Worm (Caenorhabditis elegans) whole organism, mixed stage, embryonic: ENCODE data around the gene pqn-41.

Experiments used
- M03D4.4 ChIP-seq: sonication (generic microtip); optimal IDR thresholded peaks from 2 replicates; lab custom pipeline; 2017; ENCODE audit warnings: mild to moderate bottlenecking, missing genetic modification characterization, missing compliant biosample characterization
- bed-3 ChIP-seq: fragments of 200-800 bp; sonication (Bioruptor generic); optimal IDR thresholded peaks from 3 replicates; lab custom pipeline; 2018; ENCODE audit warnings: mild to moderate bottlenecking, missing genetic modification characterization, moderate library complexity, missing compliant biosample characterization
- blmp-1 ChIP-seq: fragments of 150-350 bp; optimal IDR thresholded peaks from 2 replicates; lab custom pipeline; 2014; ENCODE audit warnings: missing biosample characterization, missing genetic modification characterization
- ceh-39 ChIP-seq: fragments of 150-350 bp; optimal IDR thresholded peaks from 2 replicates; lab custom pipeline; 2014; ENCODE audit warnings: missing biosample characterization, missing genetic modification characterization
- ceh-43 ChIP-seq: fragments of 200-800 bp; sonication (Bioruptor generic); optimal IDR thresholded peaks from 2 replicates; lab custom pipeline; 2018; ENCODE audit warnings: mild to moderate bottlenecking, missing genetic modification characterization, moderate library complexity, missing compliant biosample characterization
- ceh-83 ChIP-seq: fragments of 200-800 bp; sonication (Bioruptor generic); optimal IDR thresholded peaks from 2 replicates; lab custom pipeline; 2018; ENCODE audit warnings: mild to moderate bottlenecking, missing genetic modification characterization, missing compliant biosample characterization
- ces-1 ChIP-seq: fragments of 150-350 bp; optimal IDR thresholded peaks from 2 replicates; lab custom pipeline; 2014; ENCODE audit warnings: missing biosample characterization, missing genetic modification reagents, missing genetic modification characterization
- cnd-1 ChIP-seq: fragments of 200-800 bp; sonication (Bioruptor generic); optimal IDR thresholded peaks from 2 replicates; lab custom pipeline; 2018; ENCODE audit warnings: mild to moderate bottlenecking, missing genetic modification characterization, missing compliant biosample characterization
- drap-1 ChIP-seq: fragments of 200-800 bp; sonication (Bioruptor generic); optimal IDR thresholded peaks from 3 replicates; lab custom pipeline; 2018; ENCODE audit warnings: mild to moderate bottlenecking, missing genetic modification characterization, missing compliant biosample characterization
- elt-1 ChIP-seq: sonication (generic microtip); optimal IDR thresholded peaks from 2 replicates; lab custom pipeline; 2017; ENCODE audit warnings: missing genetic modification characterization, mild to moderate bottlenecking, missing compliant biosample characterization, antibody characterized with exemption, moderate library complexity, borderline replicate concordance; ENCODE audit not compliant: insufficient read depth
- elt-3 ChIP-seq: fragments of 150-350 bp; optimal IDR thresholded peaks from 2 replicates; lab custom pipeline; 2014; ENCODE audit warnings: missing biosample characterization, missing genetic modification characterization
- flh-1 ChIP-seq: fragments of 200-800 bp; sonication (Bioruptor generic); optimal IDR thresholded peaks from 2 replicates; lab custom pipeline; 2018; ENCODE audit warnings: mild to moderate bottlenecking, missing genetic modification characterization, moderate library complexity, missing compliant biosample characterization
- hlh-1 ChIP-seq: fragments of 150-350 bp; optimal IDR thresholded peaks from 2 replicates; lab custom pipeline; 2014; ENCODE audit warnings: missing biosample characterization, missing genetic modification reagents, missing genetic modification characterization
- lin-13 ChIP-seq: fragments of 150-350 bp; optimal IDR thresholded peaks from 2 replicates; lab custom pipeline; 2014; ENCODE audit warnings: missing biosample characterization, missing genetic modification characterization
- lin-32 ChIP-seq: fragments of 200-800 bp; sonication (Bioruptor generic); optimal IDR thresholded peaks from 2 replicates; lab custom pipeline; 2018; ENCODE audit warnings: mild to moderate bottlenecking, missing genetic modification characterization, missing compliant biosample characterization
- lsy-2 ChIP-seq: fragments of 150-350 bp; optimal IDR thresholded peaks from 2 replicates; lab custom pipeline; 2014; ENCODE audit warnings: missing biosample characterization, missing genetic modification characterization
- mab-5 ChIP-seq: fragments of 150-350 bp; optimal IDR thresholded peaks from 2 replicates; lab custom pipeline; 2014; ENCODE audit warnings: missing biosample characterization, missing genetic modification characterization
- mep-1 ChIP-seq: fragments of 150-350 bp; optimal IDR thresholded peaks from 2 replicates; lab custom pipeline; 2017; ENCODE audit warnings: missing biosample characterization, missing genetic modification reagents, missing genetic modification characterization, inconsistent platforms
- mls-2 ChIP-seq: sonication (generic microtip); optimal IDR thresholded peaks from 2 replicates; lab custom pipeline; 2016; ENCODE audit warnings: mild to moderate bottlenecking, missing genetic modification characterization, moderate library complexity, missing compliant biosample characterization
- nhr-12 ChIP-seq: fragments of 150-350 bp; optimal IDR thresholded peaks from 2 replicates; lab custom pipeline; 2014; ENCODE audit warnings: missing biosample characterization, missing genetic modification characterization
- nhr-2 ChIP-seq: fragments of 150-350 bp; optimal IDR thresholded peaks from 2 replicates; lab custom pipeline; 2014; ENCODE audit warnings: missing biosample characterization, missing genetic modification characterization
- nhr-237 ChIP-seq: fragments of 150-350 bp; optimal IDR thresholded peaks from 2 replicates; lab custom pipeline; 2014; ENCODE audit warnings: missing biosample characterization, missing genetic modification characterization
- nhr-28 ChIP-seq: fragments of 150-350 bp; optimal IDR thresholded peaks from 2 replicates; lab custom pipeline; 2014; ENCODE audit warnings: missing biosample characterization, missing genetic modification characterization
- pha-4 ChIP-seq: fragments of 150-350 bp; optimal IDR thresholded peaks from 2 replicates; lab custom pipeline; 2018; ENCODE audit warnings: missing biosample characterization, missing genetic modification reagents, missing genetic modification characterization
- sem-2 ChIP-seq: fragments of 200-800 bp; sonication (Bioruptor generic); optimal IDR thresholded peaks from 2 replicates; lab custom pipeline; 2018; ENCODE audit warnings: mild to moderate bottlenecking, missing genetic modification characterization, missing compliant biosample characterization
- sptf-1 ChIP-seq: sonication (generic microtip); optimal IDR thresholded peaks from 2 replicates; lab custom pipeline; 2017; ENCODE audit warnings: mild to moderate bottlenecking, missing genetic modification characterization, moderate library complexity, missing compliant biosample characterization
- tbx-8 ChIP-seq: fragments of 200-800 bp; sonication (Bioruptor generic); optimal IDR thresholded peaks from 2 replicates; lab custom pipeline; 2018; ENCODE audit warnings: mild to moderate bottlenecking, missing genetic modification characterization, moderate library complexity, missing compliant biosample characterization
- unc-120 ChIP-seq: sonication (generic microtip); optimal IDR thresholded peaks from 2 replicates; lab custom pipeline; 2017; ENCODE audit warnings: missing genetic modification characterization, missing compliant biosample characterization; ENCODE audit not compliant: poor library complexity, severe bottlenecking
- unc-62 ChIP-seq: fragments of 150-350 bp; optimal IDR thresholded peaks from 2 replicates; lab custom pipeline; 2014; ENCODE audit warnings: missing biosample characterization, missing genetic modification reagents, missing genetic modification characterization
- zip-8 ChIP-seq: fragments of 150-350 bp; optimal IDR thresholded peaks from 2 replicates; lab custom pipeline; 2014; ENCODE audit warnings: missing biosample characterization, missing genetic modification characterization
- ztf-11 ChIP-seq: fragments of 150-350 bp; optimal IDR thresholded peaks from 2 replicates; lab custom pipeline; 2014; ENCODE audit warnings: missing biosample characterization, missing genetic modification characterization

Gene pqn-41

DNA sequence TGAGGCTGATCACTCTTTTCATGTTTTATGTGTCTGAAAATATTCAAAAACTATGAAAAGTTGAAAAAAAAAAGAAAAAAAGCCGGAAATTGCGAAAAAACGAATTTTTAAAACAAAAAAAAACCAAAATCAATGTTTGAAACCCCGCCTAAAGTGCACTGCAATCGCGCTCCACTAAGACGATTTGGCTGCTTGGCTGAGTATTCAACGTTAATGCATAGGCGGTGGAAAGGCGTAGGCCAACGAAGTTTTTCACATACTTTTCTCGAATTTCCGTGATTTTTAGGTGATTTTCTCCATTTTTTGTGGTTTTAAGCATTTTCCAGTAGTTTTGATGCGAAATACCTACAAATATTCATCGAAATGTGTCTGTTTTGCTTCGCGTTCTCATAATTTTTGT is 44.5 kb downstream of the pqn-41 start, which contains the start of the genes polh-1 and rps-22 (continued):
- no peak for TF ChIP-seq ceh-43 (GFP tag; lab: Kevin White, UChicago)
- TF ChIP-seq mls-2 (tag; lab: Kevin White, UChicago) = no peak
- peak; percentile 97 for TF ChIP-seq lin-13 (tag; lab: Kevin White, UChicago)

DNA sequence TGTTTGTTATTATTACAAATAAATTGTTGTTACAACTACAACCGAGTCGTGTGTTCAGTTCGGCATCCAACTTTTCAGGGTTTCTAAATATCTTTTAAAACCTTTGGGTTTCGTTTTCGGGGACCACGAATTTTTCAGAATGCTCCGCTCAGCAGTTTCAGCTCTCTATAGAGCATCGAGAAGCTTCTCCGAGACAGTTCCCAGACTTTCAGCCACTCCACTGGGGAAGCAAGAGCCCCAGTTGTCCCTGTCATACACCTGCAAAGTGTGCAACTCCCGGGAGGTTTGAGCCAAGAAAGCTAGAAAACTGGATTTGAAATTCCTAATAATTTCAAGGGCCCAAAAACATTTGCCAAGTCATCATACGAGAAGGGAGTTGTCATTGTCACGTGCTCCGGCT is 45.6 kb downstream of the pqn-41 start, which contains the start of gene F53A3.7:
TSS of gene F53A3.7 (plus strand) at position 139 of the 400 bp plus-strand sequence.
- no peak for TF ChIP-seq hlh-1
- no peak for TF ChIP-seq drap-1 (GFP tag; lab: Kevin White, UChicago)
- TF ChIP-seq nhr-28 = no peak
- no peak for TF ChIP-seq mls-2 (tag; lab: Kevin White, UChicago)
- TF ChIP-seq zip-8 (tag; lab: Kevin White, UChicago) = no peak
- no peak for TF ChIP-seq M03D4.4 (tag; lab: Kevin White, UChicago)
- no peak for TF ChIP-seq cnd-1 (tag; lab: Kevin White, UChicago)
- no peak for TF ChIP-seq ceh-83 (GFP tag; lab: Kevin White, UChicago)
- no peak for TF ChIP-seq nhr-237 (tag; lab: Kevin White, UChicago)
- no peak for TF ChIP-seq tbx-8
- TF ChIP-seq ztf-11 (tag; lab: Kevin White, UChicago) = no peak
- no peak for TF ChIP-seq lin-32
- no peak for TF ChIP-seq unc-120 (tag; lab: Kevin White, UChicago)
- TF ChIP-seq mab-5 (tag; lab: Kevin White, UChicago) = no peak
- no peak for TF ChIP-seq sem-2 (GFP tag; lab: Kevin White, UChicago)
- no peak for TF ChIP-seq nhr-12
- no peak for TF ChIP-seq unc-62 (GFP tag; lab: Kevin White, UChicago)
- no peak for TF ChIP-seq pha-4 (tag; lab: Kevin White, UChicago)
- TF ChIP-seq, all 35 proteins: peak for 0

DNA sequence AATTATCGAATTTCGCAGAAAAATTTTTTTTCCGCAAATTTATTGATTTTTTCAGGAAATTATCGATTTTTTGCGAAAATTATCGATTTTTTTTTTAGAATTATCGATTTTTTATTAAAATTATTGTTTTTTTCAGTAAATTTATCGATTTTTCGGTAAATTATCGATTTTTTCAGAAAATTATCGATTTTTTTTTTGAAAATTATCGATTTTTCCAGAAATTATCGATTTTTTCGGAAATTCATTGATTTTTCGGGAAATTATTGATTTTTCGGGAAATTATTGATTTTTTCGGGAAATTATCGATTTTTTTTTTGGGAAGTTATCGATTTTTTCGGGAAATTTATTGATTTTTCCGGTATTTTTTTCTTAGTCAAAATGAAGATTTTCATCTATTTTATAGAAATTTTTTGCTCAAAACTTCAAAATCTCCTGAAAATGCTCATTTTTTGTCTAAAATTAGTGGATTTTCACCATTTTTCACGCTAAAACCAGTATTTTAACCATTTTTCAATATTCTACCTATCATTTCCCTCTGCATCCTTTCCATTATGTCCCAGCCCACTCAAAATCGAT is 49.9 kb downstream of the pqn-41 start:
- TF ChIP-seq elt-1 (tag; lab: Kevin White, UChicago) (no peak), zip-8 (tag; lab: Kevin White, UChicago) (no peak), ces-1 (GFP tag; lab: Kevin White, UChicago) (no peak), mab-5 (tag; lab: Kevin White, UChicago) (no peak), lin-13 (tag; lab: Kevin White, UChicago) (no peak), ceh-43 (GFP tag; lab: Kevin White, UChicago) (no peak), drap-1 (GFP tag; lab: Kevin White, UChicago) (no peak), blmp-1 (tag; lab: Kevin White, UChicago) (no peak), bed-3 (no peak), lsy-2 (tag; lab: Kevin White, UChicago) (no peak), M03D4.4 (tag; lab: Kevin White, UChicago) (no peak), flh-1 (GFP tag; lab: Kevin White, UChicago) (no peak), mep-1 (no peak), ceh-83 (GFP tag; lab: Kevin White, UChicago) (no peak)
- TF ChIP-seq, all 35 proteins: peak for 0

DNA sequence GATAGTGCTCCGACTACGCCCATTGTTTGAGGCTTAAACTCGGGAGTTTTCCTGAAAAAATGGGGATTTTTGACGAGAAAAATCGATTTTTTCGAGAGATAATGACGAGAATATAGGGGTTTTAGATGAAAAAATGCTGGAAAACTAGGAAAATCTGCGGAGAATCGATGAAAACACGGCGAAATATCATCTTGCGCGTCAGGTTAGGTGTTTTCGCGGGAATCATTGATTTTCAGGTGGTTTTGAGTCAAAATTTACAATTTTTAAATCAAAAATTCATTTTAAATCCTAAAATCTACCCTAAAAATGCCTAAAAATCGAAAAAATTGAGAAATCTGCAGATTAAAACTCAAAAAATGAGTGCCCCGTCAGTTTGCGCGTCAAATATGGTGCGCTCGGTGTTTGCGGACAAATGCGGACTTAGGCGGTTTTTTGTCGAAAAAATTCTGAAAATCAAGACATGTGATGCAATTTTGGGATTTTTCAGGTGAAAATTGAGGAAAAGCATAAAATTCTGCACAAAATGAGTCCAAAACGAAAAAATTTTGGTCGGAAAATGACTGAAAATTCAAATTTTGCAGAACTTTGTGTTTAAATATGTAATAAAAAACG is 56.2 kb downstream of the pqn-41 start, which contains the start of gene mboa-6:
TSS of gene mboa-6 (minus strand) at position 51 of the 612 bp plus-strand sequence.
- TF ChIP-seq blmp-1 (tag; lab: Kevin White, UChicago) = no peak
- no peak for TF ChIP-seq lin-32
- no peak for TF ChIP-seq elt-3
- no peak for TF ChIP-seq ceh-43 (GFP tag; lab: Kevin White, UChicago)
- no peak for TF ChIP-seq sptf-1 (tag; lab: Kevin White, UChicago)
- TF ChIP-seq nhr-2 (tag; lab: Kevin White, UChicago) = no peak
- no peak for TF ChIP-seq ces-1 (GFP tag; lab: Kevin White, UChicago)
- no peak for TF ChIP-seq hlh-1
- no peak for TF ChIP-seq cnd-1 (tag; lab: Kevin White, UChicago)
- TF ChIP-seq ceh-39 = no peak
- TF ChIP-seq nhr-237 (tag; lab: Kevin White, UChicago) = no peak
- peak; percentile 1 for TF ChIP-seq unc-120 (tag; lab: Kevin White, UChicago)
- no peak for TF ChIP-seq pha-4 (tag; lab: Kevin White, UChicago)
- TF ChIP-seq zip-8 (tag; lab: Kevin White, UChicago) = no peak
- no peak for TF ChIP-seq nhr-12
- no peak for TF ChIP-seq sem-2 (GFP tag; lab: Kevin White, UChicago)
- peak; percentile 21 for TF ChIP-seq mep-1
- TF ChIP-seq mls-2 (tag; lab: Kevin White, UChicago) = peak; percentile 10
